Fruit fly (Drosophila melanogaster): ENCODE measurements around the gene CG32267.

DNA sequence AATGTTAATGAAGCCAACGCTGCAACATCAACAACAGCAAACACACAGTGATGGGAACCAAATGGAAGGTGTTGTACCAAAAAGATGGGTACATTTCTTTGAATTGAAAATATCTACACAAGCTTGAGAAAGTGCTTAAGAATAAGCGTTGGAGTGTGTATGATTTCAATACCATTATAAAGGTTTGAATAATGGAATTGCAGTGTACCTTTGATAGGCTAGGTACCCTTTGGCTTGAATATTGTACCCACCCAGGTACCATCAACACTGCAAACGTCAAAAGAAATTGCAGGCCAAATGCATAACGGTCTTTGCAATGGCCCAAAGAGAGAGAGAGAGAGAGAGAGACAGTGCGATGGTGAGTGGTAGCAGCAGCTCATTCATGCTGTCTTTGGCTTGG is 19.2 kb downstream of the CG32267 start:
- no peak for TF ChIP-seq CG8478 (optimal IDR thresholded peaks at IDR 0.05)
- TF ChIP-seq psq (optimal IDR thresholded peaks at IDR 0.05), result no peak
- TF ChIP-seq Dll (optimal IDR thresholded peaks at IDR 0.05), result no peak
- TF ChIP-seq pan (optimal IDR thresholded peaks at IDR 0.05), result no peak
